Worm (Caenorhabditis elegans) whole organism, L4 larva: ENCODE data around the gene F55G11.10.

ENCODE experiments used
- T20F7.1 ChIP-seq: fragments of 200-800 bp; sonication (Bioruptor generic); optimal IDR thresholded peaks from 2 replicates; lab custom pipeline; 2018; ENCODE audit warnings: mild to moderate bottlenecking, missing genetic modification characterization, missing compliant biosample characterization
- T26A8.4 ChIP-seq: fragments of 200-800 bp; sonication (Bioruptor generic); IDR thresholded peaks from 2 replicates; pipeline ENCODE4 v1.3.6; 2022; ENCODE audit warnings: missing genetic modification characterization, missing compliant biosample characterization
- Y75B8A.6 ChIP-seq: fragments of 200-800 bp; sonication (Bioruptor generic); IDR thresholded peaks from 2 replicates; pipeline ENCODE4 v1.3.6; 2022; ENCODE audit warnings: missing genetic modification reagents, missing genetic modification characterization, missing compliant biosample characterization
- ceh-44 ChIP-seq: fragments of 200-800 bp; sonication (Bioruptor generic); IDR thresholded peaks from 2 replicates; pipeline ENCODE4 v1.3.6; 2022; ENCODE audit warnings: missing genetic modification reagents, missing genetic modification characterization, missing compliant biosample characterization
- ces-1 ChIP-seq: fragments of 150-350 bp; sonication (generic microtip); optimal IDR thresholded peaks from 4 replicates; lab custom pipeline; 2014; ENCODE audit warnings: missing biosample characterization, missing genetic modification reagents, missing genetic modification characterization
- cey-2 ChIP-seq: sonication (generic microtip); optimal IDR thresholded peaks from 3 replicates; lab custom pipeline; 2017; ENCODE audit warnings: missing genetic modification characterization, mild to moderate bottlenecking, missing compliant biosample characterization, antibody characterized with exemption, borderline replicate concordance; ENCODE audit not compliant: insufficient read depth
- dmd-6 ChIP-seq: fragments of 200-800 bp; sonication (Bioruptor generic); IDR thresholded peaks from 2 replicates; pipeline ENCODE4 v1.3.6; 2022; ENCODE audit warnings: missing genetic modification reagents, missing genetic modification characterization, missing compliant biosample characterization
- egl-27 ChIP-seq: sonication (generic microtip); optimal IDR thresholded peaks from 3 replicates; lab custom pipeline; 2017; ENCODE audit warnings: missing biosample characterization, missing genetic modification reagents, missing genetic modification characterization
- fkh-10 ChIP-seq: fragments of 150-350 bp; optimal IDR thresholded peaks from 2 replicates; lab custom pipeline; 2014; ENCODE audit warnings: missing biosample characterization, missing genetic modification reagents, missing genetic modification characterization
- fos-1 ChIP-seq: fragments of 150-350 bp; optimal IDR thresholded peaks from 2 replicates; lab custom pipeline; 2014; ENCODE audit warnings: missing biosample characterization, missing genetic modification characterization
- hlh-11 ChIP-seq: fragments of 200-800 bp; sonication (Bioruptor generic); optimal IDR thresholded peaks from 2 replicates; lab custom pipeline; 2018; ENCODE audit warnings: mild to moderate bottlenecking, missing genetic modification characterization, missing compliant biosample characterization
- jun-1 ChIP-seq: fragments of 150-350 bp; optimal IDR thresholded peaks from 2 replicates; lab custom pipeline; 2014; ENCODE audit warnings: missing biosample characterization, missing genetic modification reagents, missing genetic modification characterization
- lim-7 ChIP-seq: fragments of 200-800 bp; sonication (Bioruptor generic); IDR thresholded peaks from 2 replicates; pipeline ENCODE4 v1.3.6; 2022; ENCODE audit warnings: missing genetic modification characterization, missing compliant biosample characterization
- lin-13 ChIP-seq: fragments of 150-350 bp; optimal IDR thresholded peaks from 2 replicates; lab custom pipeline; 2014; ENCODE audit warnings: missing biosample characterization, missing genetic modification reagents, missing genetic modification characterization
- mep-1 ChIP-seq: fragments of 150-350 bp; sonication (generic microtip); optimal IDR thresholded peaks from 3 replicates; lab custom pipeline; 2014; ENCODE audit warnings: missing biosample characterization, missing genetic modification characterization
- mxl-2 ChIP-seq: fragments of 200-800 bp; sonication (Bioruptor generic); conservative IDR thresholded peaks from 2 replicates; pipeline ENCODE4 v1.3.6; 2022; ENCODE audit warnings: missing genetic modification reagents, missing genetic modification characterization, missing compliant biosample characterization
- nhr-237 ChIP-seq: sonication (generic microtip); optimal IDR thresholded peaks from 2 replicates; lab custom pipeline; 2017; ENCODE audit warnings: missing biosample characterization, missing genetic modification characterization
- nhr-25 ChIP-seq: sonication (generic microtip); optimal IDR thresholded peaks from 2 replicates; lab custom pipeline; 2017; ENCODE audit warnings: missing genetic modification characterization, mild to moderate bottlenecking, missing compliant biosample characterization, antibody characterized with exemption, moderate library complexity, borderline replicate concordance; ENCODE audit not compliant: insufficient read depth
- nhr-28 ChIP-seq: fragments of 150-350 bp; optimal IDR thresholded peaks from 2 replicates; lab custom pipeline; 2014; ENCODE audit warnings: missing biosample characterization, missing genetic modification characterization
- nhr-6 ChIP-seq: fragments of 150-350 bp; optimal IDR thresholded peaks from 2 replicates; lab custom pipeline; 2014; ENCODE audit warnings: missing biosample characterization, missing genetic modification characterization
- nhr-76 ChIP-seq: fragments of 150-350 bp; optimal IDR thresholded peaks from 2 replicates; lab custom pipeline; 2014; ENCODE audit warnings: missing biosample characterization, missing genetic modification characterization
- pqm-1 ChIP-seq: sonication (generic microtip); optimal IDR thresholded peaks from 2 replicates; lab custom pipeline; 2017; ENCODE audit warnings: missing biosample characterization, missing genetic modification characterization
- sdz-12 ChIP-seq: fragments of 200-800 bp; sonication (Bioruptor generic); optimal IDR thresholded peaks from 2 replicates; lab custom pipeline; 2018; ENCODE audit warnings: mild to moderate bottlenecking, missing genetic modification characterization, missing compliant biosample characterization
- snpc-4 ChIP-seq: fragments of 150-350 bp; optimal IDR thresholded peaks from 2 replicates; lab custom pipeline; 2014; ENCODE audit warnings: missing biosample characterization, missing genetic modification characterization
- spr-1 ChIP-seq: sonication (generic microtip); optimal IDR thresholded peaks from 2 replicates; lab custom pipeline; 2016; ENCODE audit warnings: mild to moderate bottlenecking, missing genetic modification characterization, missing compliant biosample characterization
- tag-97 ChIP-seq: fragments of 200-800 bp; sonication (Bioruptor generic); IDR thresholded peaks from 2 replicates; pipeline ENCODE4 v1.3.6; 2022; ENCODE audit warnings: missing genetic modification characterization, missing compliant biosample characterization
- unc-39 ChIP-seq: sonication (generic microtip); optimal IDR thresholded peaks from 2 replicates; lab custom pipeline; 2017; ENCODE audit warnings: missing biosample characterization, missing genetic modification characterization
- unc-62 ChIP-seq, 3 experiments: fragments of 150-350 bp in 1 of 3; sonication (generic microtip); optimal IDR thresholded peaks in 2 of 3; peaks in 1 of 3; 1 replicate in 1 of 3; 2 replicates in 2 of 3; lab custom pipeline; 2014 to 2017; ENCODE audit warnings: missing biosample characterization in 3 of 3, missing genetic modification characterization in 3 of 3, missing genetic modification reagents in 3 of 3, missing genotype in 1 of 3
- vab-7 ChIP-seq: fragments of 200-800 bp; sonication (Bioruptor generic); IDR thresholded peaks from 2 replicates; pipeline ENCODE4 v1.3.6; 2022; ENCODE audit warnings: missing genetic modification reagents, missing genetic modification characterization, missing compliant biosample characterization
- zag-1 ChIP-seq: fragments of 150-350 bp; optimal IDR thresholded peaks from 2 replicates; lab custom pipeline; 2014; ENCODE audit warnings: missing biosample characterization, missing genetic modification characterization

F55G11.10 gene

ce11 chrIV:12965074-12965473, 16.5 kb downstream of the F55G11.10 start, which contains the start of gene dod-22:
dod-22 (plus strand) TSS chrIV:12965374.
- peak; percentile 29 for TF ChIP-seq pqm-1 (tag; lab: Kevin White, UChicago)
- no peak for TF ChIP-seq ceh-44 (GFP tag; lab: Robert Waterston, UW)

- TF ChIP-seq snpc-4 (tag; lab: Kevin White, UChicago) (no peak), unc-62 (GFP tag; optimal IDR thresholded peaks at IDR 0.05 in 1 of 2; lab: Kevin White, UChicago) (peak in 1 of 2 experiments; percentile 95), unc-62 (tag; optimal IDR thresholded peaks at IDR 0.05; lab: Kevin White, UChicago) (no peak)
Observed at ce11 chrIV:12967303-12967702, 18.7 kb downstream of the F55G11.10 start.

ce11 chrIV:12969141-12969540, 20.6 kb downstream of the F55G11.10 start, which contains the start of gene F55G11.2:
F55G11.2 (minus strand) TSS chrIV:12969289.
- no peak for TF ChIP-seq nhr-25 (tag; lab: Kevin White, UChicago)
- TF ChIP-seq egl-27 (tag; lab: Kevin White, UChicago), result no peak
- no peak for TF ChIP-seq jun-1 (tag; lab: Kevin White, UChicago)
- TF ChIP-seq mep-1 (tag; lab: Kevin White, UChicago), result no peak
- no peak for TF ChIP-seq fkh-10 (GFP tag; lab: Kevin White, UChicago)
- TF ChIP-seq sdz-12, result no peak
- peak; percentile 56 for TF ChIP-seq pqm-1 (tag; lab: Kevin White, UChicago)
- no peak for TF ChIP-seq fos-1 (tag; lab: Kevin White, UChicago)
- TF ChIP-seq tag-97 (GFP tag; lab: Robert Waterston, UW), result no peak
- TF ChIP-seq nhr-28, result no peak
- TF ChIP-seq cey-2 (tag; lab: Kevin White, UChicago), result no peak
- peak; percentile 74; the same call in 1 of the 2 replicates for TF ChIP-seq dmd-6
- no peak for TF ChIP-seq unc-39
- TF ChIP-seq T26A8.4 (GFP tag; lab: Robert Waterston, UW), result no peak
- no peak for TF ChIP-seq zag-1 (tag; lab: Kevin White, UChicago)
- TF ChIP-seq lin-13 (GFP tag; lab: Kevin White, UChicago), result no peak
- no peak for TF ChIP-seq vab-7 (GFP tag; lab: Robert Waterston, UW)

ce11 chrIV:12971994-12972520, 23.5 kb downstream of the F55G11.10 start:
- peak; percentile 60 for TF ChIP-seq dmd-6
- no peak for TF ChIP-seq mxl-2 (GFP tag; lab: Robert Waterston, UW)
- no peak for TF ChIP-seq spr-1 (tag; lab: Kevin White, UChicago)
- no peak for TF ChIP-seq ces-1 (GFP tag; lab: Kevin White, UChicago)
- no peak for TF ChIP-seq nhr-6 (tag; lab: Kevin White, UChicago)
- peak; percentile 22 for TF ChIP-seq hlh-11
- TF ChIP-seq unc-62 (GFP tag; optimal IDR thresholded peaks at IDR 0.05 in 1 of 2; lab: Kevin White, UChicago), result peak in 1 of 2 experiments; percentile 55
- no peak for TF ChIP-seq unc-62 (tag; optimal IDR thresholded peaks at IDR 0.05; lab: Kevin White, UChicago)
- peak; percentile 25 for TF ChIP-seq pqm-1 (tag; lab: Kevin White, UChicago)

ce11 chrIV:12972780-12973179, 24.2 kb downstream of the F55G11.10 start:
- TF ChIP-seq Y75B8A.6 (GFP tag; lab: Robert Waterston, UW) (no peak), T20F7.1 (GFP tag; lab: Kevin White, UChicago) (no peak), mxl-2 (GFP tag; lab: Robert Waterston, UW) (no peak), lin-13 (GFP tag; lab: Kevin White, UChicago) (no peak), nhr-237 (no peak), unc-62 (GFP tag; optimal IDR thresholded peaks at IDR 0.05 in 1 of 2; lab: Kevin White, UChicago) (peak in 1 of 2 experiments; percentile 94), unc-62 (tag; optimal IDR thresholded peaks at IDR 0.05; lab: Kevin White, UChicago) (no peak), lim-7 (GFP tag; lab: Robert Waterston, UW) (0 out of 2 replicates have a peak, but pooled peaks have one; percentile 31), nhr-76 (no peak)
